Worm (Caenorhabditis elegans) whole organism, L2 larva: ENCODE measurements around the gene gst-40.

ENCODE experiments used
- C34F6.9 ChIP-seq: fragments of 150-350 bp; optimal IDR thresholded peaks from 2 replicates; lab custom pipeline; 2014; ENCODE audit warnings: missing biosample characterization, missing genetic modification characterization
- F13H6.1 ChIP-seq: sonication (generic microtip); optimal IDR thresholded peaks from 2 replicates; lab custom pipeline; 2016; ENCODE audit warnings: missing genetic modification characterization, missing compliant biosample characterization
- R02D3.7 ChIP-seq: fragments of 150-350 bp; optimal IDR thresholded peaks from 2 replicates; lab custom pipeline; 2014; ENCODE audit warnings: missing biosample characterization, missing genetic modification characterization
- Y55F3AM.14 ChIP-seq: fragments of 200-800 bp; sonication (Bioruptor generic); optimal IDR thresholded peaks from 2 replicates; lab custom pipeline; 2018; ENCODE audit warnings: mild to moderate bottlenecking, missing genetic modification characterization, missing compliant biosample characterization
- ZK546.5 ChIP-seq: sonication (generic microtip); optimal IDR thresholded peaks from 2 replicates; lab custom pipeline; 2017; ENCODE audit warnings: missing biosample characterization, missing genetic modification characterization
- alr-1 ChIP-seq: fragments of 150-350 bp; optimal IDR thresholded peaks from 2 replicates; lab custom pipeline; 2014; ENCODE audit warnings: missing biosample characterization, missing genetic modification characterization
- aly-2 ChIP-seq: fragments of 150-350 bp; optimal IDR thresholded peaks from 2 replicates; lab custom pipeline; 2014; ENCODE audit warnings: missing biosample characterization, missing genetic modification characterization
- ama-1 ChIP-seq: fragments of 150-350 bp; optimal IDR thresholded peaks from 2 replicates; lab custom pipeline; 2018; ENCODE audit warnings: inconsistent platforms
- blmp-1 ChIP-seq: sonication (generic microtip); optimal IDR thresholded peaks from 2 replicates; lab custom pipeline; 2017; ENCODE audit warnings: missing genetic modification characterization, mild to moderate bottlenecking, missing compliant biosample characterization, antibody characterized with exemption, moderate library complexity; ENCODE audit not compliant: insufficient read depth
- ceh-16 ChIP-seq: fragments of 150-350 bp; optimal IDR thresholded peaks from 2 replicates; lab custom pipeline; 2014; ENCODE audit warnings: missing biosample characterization, missing genetic modification characterization
- ceh-82 ChIP-seq: fragments of 150-350 bp; optimal IDR thresholded peaks from 2 replicates; lab custom pipeline; 2014; ENCODE audit warnings: missing biosample characterization, missing genetic modification characterization
- crh-2 ChIP-seq: sonication (generic microtip); optimal IDR thresholded peaks from 2 replicates; lab custom pipeline; 2017; ENCODE audit warnings: missing biosample characterization, missing genetic modification characterization
- dmd-4 ChIP-seq: sonication (generic microtip); optimal IDR thresholded peaks from 2 replicates; lab custom pipeline; 2017; ENCODE audit warnings: missing biosample characterization, missing genetic modification characterization
- egl-27 ChIP-seq: sonication (generic microtip); optimal IDR thresholded peaks from 3 replicates; lab custom pipeline; 2017; ENCODE audit warnings: missing biosample characterization, missing genetic modification reagents, missing genetic modification characterization
- elt-1 ChIP-seq: fragments of 150-350 bp; optimal IDR thresholded peaks from 2 replicates; lab custom pipeline; 2014; ENCODE audit warnings: missing biosample characterization, missing genetic modification characterization
- elt-3 ChIP-seq: sonication (generic microtip); optimal IDR thresholded peaks from 2 replicates; lab custom pipeline; 2017; ENCODE audit warnings: missing biosample characterization, missing genetic modification characterization
- fos-1 ChIP-seq: fragments of 150-350 bp; optimal IDR thresholded peaks from 2 replicates; lab custom pipeline; 2014; ENCODE audit warnings: missing biosample characterization, missing genetic modification characterization
- gmeb-1 ChIP-seq: fragments of 150-350 bp; optimal IDR thresholded peaks from 2 replicates; lab custom pipeline; 2014; ENCODE audit warnings: missing biosample characterization, missing genetic modification characterization
- lin-11 ChIP-seq: fragments of 150-350 bp; sonication (generic microtip); optimal IDR thresholded peaks from 2 replicates; lab custom pipeline; 2014; ENCODE audit warnings: missing biosample characterization, missing genetic modification characterization, inconsistent platforms, mixed read lengths
- lin-13 ChIP-seq: fragments of 150-350 bp; optimal IDR thresholded peaks from 2 replicates; lab custom pipeline; 2014; ENCODE audit warnings: missing biosample characterization, missing genetic modification reagents, missing genetic modification characterization
- lin-39 ChIP-seq: fragments of 150-350 bp; optimal IDR thresholded peaks from 2 replicates; lab custom pipeline; 2014; ENCODE audit warnings: missing biosample characterization, missing genetic modification reagents, missing genetic modification characterization
- lsy-2 ChIP-seq, 2 experiments: fragments of 150-350 bp in 1 of 2; sonication (generic microtip) in 1 of 2; optimal IDR thresholded peaks; 2 replicates each; lab custom pipeline; 2014 to 2017; ENCODE audit warnings: missing biosample characterization in 2 of 2, missing genetic modification characterization in 2 of 2
- mab-5 ChIP-seq: fragments of 150-350 bp; optimal IDR thresholded peaks from 2 replicates; lab custom pipeline; 2014; ENCODE audit warnings: missing biosample characterization, missing genetic modification characterization
- mbf-1 ChIP-seq: sonication (generic microtip); optimal IDR thresholded peaks from 2 replicates; lab custom pipeline; 2017; ENCODE audit warnings: missing biosample characterization, missing genetic modification characterization
- mdl-1 ChIP-seq, 2 experiments: fragments of 150-350 bp in 1 of 2; sonication (generic microtip) in 1 of 2; optimal IDR thresholded peaks; 2 replicates each; lab custom pipeline; 2017; ENCODE audit warnings: missing biosample characterization in 2 of 2, missing genetic modification characterization in 2 of 2
- nhr-10 ChIP-seq: sonication (generic microtip); optimal IDR thresholded peaks from 2 replicates; lab custom pipeline; 2017; ENCODE audit warnings: missing biosample characterization, missing genetic modification characterization
- nhr-11 ChIP-seq: fragments of 150-350 bp; optimal IDR thresholded peaks from 2 replicates; lab custom pipeline; 2014; ENCODE audit warnings: missing biosample characterization, missing genetic modification characterization
- nhr-12 ChIP-seq: fragments of 150-350 bp; optimal IDR thresholded peaks from 2 replicates; lab custom pipeline; 2014; ENCODE audit warnings: missing biosample characterization, missing genetic modification characterization
- nhr-129 ChIP-seq: fragments of 150-350 bp; optimal IDR thresholded peaks from 2 replicates; lab custom pipeline; 2014; ENCODE audit warnings: missing biosample characterization, missing genetic modification characterization
- nhr-21 ChIP-seq: fragments of 150-350 bp; optimal IDR thresholded peaks from 2 replicates; lab custom pipeline; 2014; ENCODE audit warnings: missing biosample characterization, missing genetic modification characterization
- nhr-23 ChIP-seq: fragments of 150-350 bp; optimal IDR thresholded peaks from 2 replicates; lab custom pipeline; 2014; ENCODE audit warnings: missing biosample characterization, missing genetic modification reagents, missing genetic modification characterization
- nhr-237 ChIP-seq: fragments of 150-350 bp; optimal IDR thresholded peaks from 2 replicates; lab custom pipeline; 2014; ENCODE audit warnings: missing biosample characterization, missing genetic modification characterization
- nhr-25 ChIP-seq: fragments of 150-350 bp; sonication (generic microtip); optimal IDR thresholded peaks from 3 replicates; lab custom pipeline; 2014; ENCODE audit warnings: missing biosample characterization, missing genetic modification characterization
- nhr-6 ChIP-seq: fragments of 150-350 bp; optimal IDR thresholded peaks from 2 replicates; lab custom pipeline; 2014; ENCODE audit warnings: missing biosample characterization, missing genetic modification characterization
- nhr-77 ChIP-seq: fragments of 150-350 bp; optimal IDR thresholded peaks from 2 replicates; lab custom pipeline; 2014; ENCODE audit warnings: missing biosample characterization, missing genetic modification characterization
- peb-1 ChIP-seq: fragments of 150-350 bp; optimal IDR thresholded peaks from 2 replicates; lab custom pipeline; 2014; ENCODE audit warnings: missing biosample characterization, missing genetic modification characterization
- sem-4 ChIP-seq: fragments of 150-350 bp; optimal IDR thresholded peaks from 2 replicates; lab custom pipeline; 2014; ENCODE audit warnings: missing biosample characterization, missing genetic modification reagents, missing genetic modification characterization
- skn-1 ChIP-seq: sonication (generic microtip); optimal IDR thresholded peaks from 2 replicates; lab custom pipeline; 2017; ENCODE audit warnings: missing biosample characterization, missing genetic modification characterization
- sma-3 ChIP-seq: sonication (generic microtip); optimal IDR thresholded peaks from 2 replicates; lab custom pipeline; 2016; ENCODE audit warnings: missing genetic modification reagents, missing genetic modification characterization, missing compliant biosample characterization
- sma-9 ChIP-seq, 2 experiments: fragments of 150-350 bp in 1 of 2; sonication (generic microtip) in 1 of 2; optimal IDR thresholded peaks; 2 replicates each; lab custom pipeline; 2014 to 2016; ENCODE audit warnings: missing genetic modification characterization in 2 of 2, mild to moderate bottlenecking in 1 of 2, missing biosample characterization in 1 of 2, missing compliant biosample characterization in 1 of 2, missing genetic modification reagents in 1 of 2, moderate library complexity in 1 of 2
- snpc-4 ChIP-seq: fragments of 150-350 bp; optimal IDR thresholded peaks from 2 replicates; lab custom pipeline; 2014; ENCODE audit warnings: missing biosample characterization, missing genetic modification characterization
- unc-39 ChIP-seq: fragments of 150-350 bp; optimal IDR thresholded peaks from 2 replicates; lab custom pipeline; 2014; ENCODE audit warnings: missing biosample characterization, missing genetic modification characterization
- unc-55 ChIP-seq: fragments of 150-350 bp; sonication (generic microtip); optimal IDR thresholded peaks from 3 replicates; lab custom pipeline; 2014; ENCODE audit warnings: missing biosample characterization, missing genetic modification reagents, missing genetic modification characterization
- unc-62 ChIP-seq: fragments of 150-350 bp; optimal IDR thresholded peaks from 2 replicates; lab custom pipeline; 2014; ENCODE audit warnings: missing biosample characterization, missing genetic modification reagents, missing genetic modification characterization
- zag-1 ChIP-seq: fragments of 150-350 bp; optimal IDR thresholded peaks from 2 replicates; lab custom pipeline; 2014; ENCODE audit warnings: missing biosample characterization, missing genetic modification characterization
- ztf-1 ChIP-seq: fragments of 200-800 bp; sonication (Bioruptor generic); conservative IDR thresholded peaks from 2 replicates; pipeline ENCODE4 v1.3.6; 2022; ENCODE audit warnings: missing genetic modification characterization, missing compliant biosample characterization
- ztf-11 ChIP-seq: sonication (generic microtip); optimal IDR thresholded peaks from 2 replicates; lab custom pipeline; 2017; ENCODE audit warnings: missing biosample characterization, missing genetic modification characterization
- ztf-4 ChIP-seq: fragments of 150-350 bp; optimal IDR thresholded peaks from 2 replicates; lab custom pipeline; 2014; ENCODE audit warnings: missing biosample characterization, missing genetic modification characterization

gst-40 gene

DNA sequence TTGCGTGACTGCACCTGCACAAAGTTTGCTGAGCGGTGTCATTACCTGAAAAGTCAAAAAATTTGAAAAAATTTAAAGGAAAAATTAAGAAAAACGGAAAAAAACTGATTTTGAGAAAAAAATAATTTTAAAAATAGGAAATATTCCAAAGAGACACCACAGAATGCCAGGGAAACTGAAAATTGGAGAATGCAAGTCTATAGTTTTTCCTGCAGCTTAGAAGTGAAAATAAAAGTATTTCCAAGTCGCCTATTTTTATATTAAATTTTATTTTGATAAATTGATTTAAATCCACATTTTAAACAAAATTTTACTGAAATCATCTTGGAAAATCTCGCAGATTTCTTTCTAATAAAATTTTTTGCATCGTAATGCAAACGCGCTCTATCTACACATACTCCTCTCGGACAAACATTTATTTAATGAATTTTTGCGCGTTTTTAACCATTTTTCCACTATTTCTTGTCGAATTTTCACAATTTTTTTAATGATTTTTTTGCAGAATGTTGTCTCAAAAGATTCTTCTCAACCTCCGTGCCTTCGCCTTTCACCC, 36.3 kb downstream of the gst-40 start, which contains the start of the genes F56B3.11 and ech-5:
TSS of gene F56B3.11 (minus strand) at position 51 of the 553 bp plus-strand sequence.
TSS of gene ech-5 (plus strand) at position 503 of the 553 bp plus-strand sequence.
- TF ChIP-seq unc-62 (GFP tag; lab: Kevin White, UChicago) (no peak), gmeb-1 (peak; percentile 78), nhr-6 (tag; lab: Kevin White, UChicago) (peak; percentile 43), snpc-4 (tag; lab: Kevin White, UChicago) (peak; percentile 26), mdl-1 (tag; optimal IDR thresholded peaks at IDR 0.05; lab: Kevin White, UChicago) (no peak), nhr-10 (tag; lab: Kevin White, UChicago) (peak; percentile 37), lsy-2 (tag; optimal IDR thresholded peaks at IDR 0.05; lab: Kevin White, UChicago) (peak; percentile 48 to 88), nhr-12 (no peak), mab-5 (tag; lab: Kevin White, UChicago) (no peak), blmp-1 (no peak), unc-39 (tag; lab: Kevin White, UChicago) (no peak), elt-3 (tag; lab: Kevin White, UChicago) (no peak), aly-2 (no peak), R02D3.7 (tag; lab: Kevin White, UChicago) (no peak), ztf-11 (tag; lab: Kevin White, UChicago) (no peak), crh-2 (tag; lab: Kevin White, UChicago) (peak; percentile 56), lin-13 (GFP tag; lab: Kevin White, UChicago) (peak; percentile 80), nhr-23 (tag; lab: Kevin White, UChicago) (no peak), unc-55 (GFP tag; lab: Kevin White, UChicago) (peak; percentile 87), Y55F3AM.14 (peak; percentile 50), F13H6.1 (tag; lab: Kevin White, UChicago) (peak; percentile 68), ZK546.5 (no peak), sma-9 (GFP tag; optimal IDR thresholded peaks at IDR 0.05; lab: Kevin White, UChicago) (no peak), sma-9 (tag; optimal IDR thresholded peaks at IDR 0.05; lab: Kevin White, UChicago) (no peak), ztf-4 (tag; lab: Kevin White, UChicago) (peak; percentile 1), ztf-1 (GFP tag; lab: Robert Waterston, UW) (no peak), mbf-1 (tag; lab: Kevin White, UChicago) (no peak), egl-27 (tag; lab: Kevin White, UChicago) (peak; percentile 32), ama-1 (lab: Kevin White, UChicago) (no peak), nhr-237 (no peak), sem-4 (tag; lab: Kevin White, UChicago) (no peak), zag-1 (tag; lab: Kevin White, UChicago) (no peak), alr-1 (tag; lab: Kevin White, UChicago) (no peak), fos-1 (tag; lab: Kevin White, UChicago) (peak; percentile 44), C34F6.9 (tag; lab: Kevin White, UChicago) (peak; percentile 91), lin-11 (tag; lab: Kevin White, UChicago) (no peak), skn-1 (tag; lab: Kevin White, UChicago) (peak; percentile 26), nhr-77 (tag; lab: Kevin White, UChicago) (no peak), peb-1 (no peak), nhr-129 (tag; lab: Kevin White, UChicago) (peak; percentile 39), lin-39 (tag; lab: Kevin White, UChicago) (no peak), elt-1 (no peak), ceh-16 (tag; lab: Kevin White, UChicago) (peak; percentile 25), ceh-82 (tag; lab: Kevin White, UChicago) (no peak), nhr-25 (peak; percentile 66), dmd-4 (tag; lab: Kevin White, UChicago) (no peak), nhr-21 (peak; percentile 13), nhr-11 (tag; lab: Kevin White, UChicago) (no peak), sma-3 (GFP tag; lab: Kevin White, UChicago) (peak; percentile 94)
